Fruit fly (Drosophila melanogaster): ENCODE data around the gene CG6511.

dm6 chr3L:8725252-8725651, 4.1 kb downstream of the CG6511 start:
- TF ChIP-seq pdm3 (GFP tag; optimal IDR thresholded peaks at IDR 0.05), result no peak
- no peak for TF ChIP-seq Eip75B (GFP tag; optimal IDR thresholded peaks at IDR 0.05)
- no peak for TF ChIP-seq CG4318 (GFP tag; optimal IDR thresholded peaks at IDR 0.05)
- no peak for TF ChIP-seq eg (GFP tag; IDR thresholded peaks at IDR 0.05)
- TF ChIP-seq Sox102F (GFP tag; optimal IDR thresholded peaks at IDR 0.05), result no peak
- TF ChIP-seq fd59A (GFP tag; optimal IDR thresholded peaks at IDR 0.05), result no peak
- no peak for TF ChIP-seq CG6276 (GFP tag; optimal IDR thresholded peaks at IDR 0.05)
- no peak for TF ChIP-seq fd85E (GFP tag; optimal IDR thresholded peaks at IDR 0.05)
